Worm (Caenorhabditis elegans) whole organism, late embryonic: Measurements from ENCODE around the gene unc-32.

Experiments used
- F13H6.1 ChIP-seq: sonication (generic microtip); optimal IDR thresholded peaks from 2 replicates; lab custom pipeline; 2016; ENCODE audit warnings: missing genetic modification characterization, missing compliant biosample characterization
- K02D7.2 ChIP-seq: sonication (generic microtip); optimal IDR thresholded peaks from 2 replicates; lab custom pipeline; 2017; ENCODE audit warnings: mild to moderate bottlenecking, missing genetic modification characterization, missing compliant biosample characterization
- T23F11.4 ChIP-seq: fragments of 200-800 bp; sonication (Bioruptor generic); optimal IDR thresholded peaks from 2 replicates; lab custom pipeline; 2018; ENCODE audit warnings: mild to moderate bottlenecking, missing genetic modification characterization, missing compliant biosample characterization
- Y22D7AL.16 ChIP-seq: sonication (generic microtip); optimal IDR thresholded peaks from 2 replicates; lab custom pipeline; 2016; ENCODE audit warnings: missing genetic modification characterization, missing compliant biosample characterization
- ama-1 ChIP-seq: fragments of 150-350 bp; optimal IDR thresholded peaks from 2 replicates; lab custom pipeline; 2014
- ceh-18 ChIP-seq: sonication (generic microtip); optimal IDR thresholded peaks from 2 replicates; lab custom pipeline; 2016; ENCODE audit warnings: missing genetic modification characterization, missing compliant biosample characterization
- ceh-19 ChIP-seq: fragments of 200-800 bp; sonication (Bioruptor generic); optimal IDR thresholded peaks from 2 replicates; lab custom pipeline; 2018; ENCODE audit warnings: mild to moderate bottlenecking, missing genetic modification characterization, missing compliant biosample characterization
- ceh-2 ChIP-seq: sonication (generic microtip); optimal IDR thresholded peaks from 2 replicates; lab custom pipeline; 2016; ENCODE audit warnings: missing genotype, missing genetic modification characterization, missing compliant biosample characterization
- ceh-22 ChIP-seq: sonication (generic microtip); optimal IDR thresholded peaks from 2 replicates; lab custom pipeline; 2017; ENCODE audit warnings: missing biosample characterization, missing genetic modification characterization
- ceh-24 ChIP-seq: sonication (generic microtip); optimal IDR thresholded peaks from 2 replicates; lab custom pipeline; 2016; ENCODE audit warnings: mild to moderate bottlenecking, missing genetic modification characterization, missing compliant biosample characterization
- ceh-30 ChIP-seq: fragments of 150-350 bp; optimal IDR thresholded peaks from 2 replicates; lab custom pipeline; 2014; ENCODE audit warnings: missing biosample characterization, missing genetic modification characterization
- ceh-31 ChIP-seq: sonication (generic microtip); optimal IDR thresholded peaks from 2 replicates; lab custom pipeline; 2016; ENCODE audit warnings: missing genetic modification characterization, missing compliant biosample characterization
- ceh-34 ChIP-seq: sonication (generic microtip); optimal IDR thresholded peaks from 2 replicates; lab custom pipeline; 2016; ENCODE audit warnings: mild to moderate bottlenecking, missing genetic modification characterization, missing compliant biosample characterization
- ceh-45 ChIP-seq: fragments of 200-800 bp; sonication (Bioruptor generic); IDR thresholded peaks from 2 replicates; pipeline ENCODE4 v1.3.6; 2022; ENCODE audit warnings: missing genetic modification reagents, missing genetic modification characterization, missing compliant biosample characterization
- ceh-48 ChIP-seq: sonication (generic microtip); optimal IDR thresholded peaks from 2 replicates; lab custom pipeline; 2016; ENCODE audit warnings: missing genetic modification characterization, inconsistent platforms, missing compliant biosample characterization
- ceh-9 ChIP-seq: sonication (generic microtip); optimal IDR thresholded peaks from 2 replicates; lab custom pipeline; 2016; ENCODE audit warnings: mild to moderate bottlenecking, missing genetic modification characterization, inconsistent platforms, missing compliant biosample characterization
- che-1 ChIP-seq: sonication (generic microtip); optimal IDR thresholded peaks from 2 replicates; lab custom pipeline; 2016; ENCODE audit warnings: mild to moderate bottlenecking, missing genetic modification characterization, missing compliant biosample characterization
- dmd-4 ChIP-seq: sonication (generic microtip); optimal IDR thresholded peaks from 2 replicates; lab custom pipeline; 2016; ENCODE audit warnings: borderline replicate concordance, missing genetic modification characterization, missing compliant biosample characterization
- dve-1 ChIP-seq: sonication (generic microtip); optimal IDR thresholded peaks from 2 replicates; lab custom pipeline; 2017; ENCODE audit warnings: antibody characterized with exemption, mild to moderate bottlenecking, missing genetic modification characterization, missing compliant biosample characterization
- elt-2 ChIP-seq: sonication (generic microtip); optimal IDR thresholded peaks from 2 replicates; lab custom pipeline; 2016; ENCODE audit warnings: missing genetic modification reagents, missing genetic modification characterization, missing compliant biosample characterization
- elt-4 ChIP-seq: sonication (generic microtip); optimal IDR thresholded peaks from 2 replicates; lab custom pipeline; 2016; ENCODE audit warnings: missing genetic modification characterization, missing compliant biosample characterization
- ets-4 ChIP-seq: sonication (generic microtip); optimal IDR thresholded peaks from 2 replicates; lab custom pipeline; 2016; ENCODE audit warnings: missing genetic modification characterization, missing compliant biosample characterization
- eyg-1 ChIP-seq: sonication (generic microtip); optimal IDR thresholded peaks from 2 replicates; lab custom pipeline; 2016; ENCODE audit warnings: missing genotype, missing genetic modification characterization, missing compliant biosample characterization
- fax-1 ChIP-seq: sonication (generic microtip); optimal IDR thresholded peaks from 2 replicates; lab custom pipeline; 2016; ENCODE audit warnings: missing genotype, missing genetic modification characterization, missing compliant biosample characterization
- fkh-10 ChIP-seq: fragments of 150-350 bp; optimal IDR thresholded peaks from 2 replicates; lab custom pipeline; 2014; ENCODE audit warnings: missing biosample characterization, missing genetic modification reagents, missing genetic modification characterization
- fkh-6 ChIP-seq: sonication (generic microtip); optimal IDR thresholded peaks from 2 replicates; lab custom pipeline; 2016; ENCODE audit warnings: missing genetic modification characterization, missing compliant biosample characterization
- hlh-13 ChIP-seq: fragments of 200-800 bp; sonication (Bioruptor generic); optimal IDR thresholded peaks from 2 replicates; lab custom pipeline; 2018; ENCODE audit warnings: mild to moderate bottlenecking, missing genetic modification characterization, missing compliant biosample characterization
- hlh-15 ChIP-seq: sonication (generic microtip); optimal IDR thresholded peaks from 2 replicates; lab custom pipeline; 2016; ENCODE audit warnings: missing genetic modification characterization, missing compliant biosample characterization
- hlh-30 ChIP-seq: sonication (generic microtip); optimal IDR thresholded peaks from 2 replicates; lab custom pipeline; 2017; ENCODE audit warnings: antibody characterized with exemption, missing genetic modification characterization, missing compliant biosample characterization; ENCODE audit not compliant: insufficient read depth
- hlh-6 ChIP-seq: sonication (generic microtip); optimal IDR thresholded peaks from 2 replicates; lab custom pipeline; 2016; ENCODE audit warnings: missing genotype, missing genetic modification characterization, missing compliant biosample characterization
- hlh-8 ChIP-seq: sonication (generic microtip); optimal IDR thresholded peaks from 2 replicates; lab custom pipeline; 2016; ENCODE audit warnings: missing genotype, missing genetic modification characterization, missing compliant biosample characterization
- lim-6 ChIP-seq: sonication (generic microtip); optimal IDR thresholded peaks from 2 replicates; lab custom pipeline; 2016; ENCODE audit warnings: missing genetic modification characterization, missing compliant biosample characterization
- nfya-1 ChIP-seq: sonication (generic microtip); optimal IDR thresholded peaks from 2 replicates; lab custom pipeline; 2017; ENCODE audit warnings: missing genetic modification characterization, mild to moderate bottlenecking, missing compliant biosample characterization, antibody characterized with exemption, moderate library complexity
- nhr-232 ChIP-seq: sonication (generic microtip); optimal IDR thresholded peaks from 2 replicates; lab custom pipeline; 2016; ENCODE audit warnings: missing genetic modification characterization, missing compliant biosample characterization
- npax-4 ChIP-seq: sonication (generic microtip); optimal IDR thresholded peaks from 2 replicates; lab custom pipeline; 2016; ENCODE audit warnings: missing genetic modification characterization, missing compliant biosample characterization
- pat-9 ChIP-seq: fragments of 200-800 bp; sonication (Bioruptor generic); optimal IDR thresholded peaks from 2 replicates; lab custom pipeline; 2018; ENCODE audit warnings: mild to moderate bottlenecking, missing genetic modification characterization, moderate library complexity, missing compliant biosample characterization
- pqm-1 ChIP-seq: sonication (generic microtip); optimal IDR thresholded peaks from 2 replicates; lab custom pipeline; 2016; ENCODE audit warnings: missing genetic modification characterization, missing compliant biosample characterization
- rnt-1 ChIP-seq: sonication (generic microtip); optimal IDR thresholded peaks from 2 replicates; lab custom pipeline; 2016; ENCODE audit warnings: missing genetic modification characterization, missing compliant biosample characterization
- sdc-2 ChIP-seq: sonication (generic microtip); optimal IDR thresholded peaks from 2 replicates; lab custom pipeline; 2016; ENCODE audit warnings: missing genotype, missing genetic modification characterization, missing compliant biosample characterization
- sox-2 ChIP-seq: fragments of 200-800 bp; sonication (Bioruptor generic); IDR thresholded peaks from 2 replicates; pipeline ENCODE4 v1.3.6; 2022; ENCODE audit warnings: missing genetic modification reagents, missing genetic modification characterization, missing compliant biosample characterization
- sox-4 ChIP-seq: sonication (generic microtip); optimal IDR thresholded peaks from 2 replicates; lab custom pipeline; 2017; ENCODE audit warnings: mild to moderate bottlenecking, missing genetic modification characterization, inconsistent platforms, missing compliant biosample characterization
- syd-9 ChIP-seq: sonication (generic microtip); optimal IDR thresholded peaks from 2 replicates; lab custom pipeline; 2016; ENCODE audit warnings: mild to moderate bottlenecking, missing genetic modification characterization, moderate library complexity, missing compliant biosample characterization
- tbx-2 ChIP-seq: sonication (generic microtip); optimal IDR thresholded peaks from 2 replicates; lab custom pipeline; 2016; ENCODE audit warnings: missing genetic modification characterization, missing compliant biosample characterization
- tbx-7 ChIP-seq: sonication (generic microtip); optimal IDR thresholded peaks from 2 replicates; lab custom pipeline; 2016; ENCODE audit warnings: missing genotype, missing genetic modification characterization, missing compliant biosample characterization
- ttx-3 ChIP-seq: sonication (generic microtip); optimal IDR thresholded peaks from 2 replicates; lab custom pipeline; 2016; ENCODE audit warnings: missing genetic modification reagents, missing genetic modification characterization, missing compliant biosample characterization
- unc-42 ChIP-seq: sonication (generic microtip); optimal IDR thresholded peaks from 2 replicates; lab custom pipeline; 2016; ENCODE audit warnings: missing genotype, missing genetic modification characterization, missing compliant biosample characterization
- unc-86 ChIP-seq: sonication (generic microtip); optimal IDR thresholded peaks from 2 replicates; lab custom pipeline; 2016; ENCODE audit warnings: missing genetic modification characterization, missing compliant biosample characterization
- zip-5 ChIP-seq: sonication (generic microtip); optimal IDR thresholded peaks from 2 replicates; lab custom pipeline; 2016; ENCODE audit warnings: missing genetic modification characterization, missing compliant biosample characterization

The unc-32 gene

ce11 chrIII:8885150-8885549 is 20.3 kb upstream of the unc-32 start, which contains the start of gene svop-1:
svop-1 (minus strand) TSS chrIII:8885488.
- no peak for TF ChIP-seq pat-9
- TF ChIP-seq pqm-1 (tag; lab: Kevin White, UChicago), result no peak
- no peak for TF ChIP-seq npax-4 (tag; lab: Kevin White, UChicago)
- no peak for TF ChIP-seq fax-1 (tag; lab: Kevin White, UChicago)
- no peak for TF ChIP-seq ceh-19 (GFP tag; lab: Kevin White, UChicago)
- no peak for TF ChIP-seq hlh-13 (GFP tag; lab: Kevin White, UChicago)
- no peak for TF ChIP-seq tbx-7 (tag; lab: Kevin White, UChicago)
- TF ChIP-seq nfya-1 (tag; lab: Kevin White, UChicago), result no peak
- no peak for TF ChIP-seq ceh-2
- no peak for TF ChIP-seq ama-1
- no peak for TF ChIP-seq hlh-8 (tag; lab: Kevin White, UChicago)
- TF ChIP-seq lim-6 (tag; lab: Kevin White, UChicago), result no peak
- no peak for TF ChIP-seq sox-2
- no peak for TF ChIP-seq dve-1
- no peak for TF ChIP-seq T23F11.4
- TF ChIP-seq eyg-1, result no peak
- TF ChIP-seq, all 69 proteins: peak for 0

DNA sequence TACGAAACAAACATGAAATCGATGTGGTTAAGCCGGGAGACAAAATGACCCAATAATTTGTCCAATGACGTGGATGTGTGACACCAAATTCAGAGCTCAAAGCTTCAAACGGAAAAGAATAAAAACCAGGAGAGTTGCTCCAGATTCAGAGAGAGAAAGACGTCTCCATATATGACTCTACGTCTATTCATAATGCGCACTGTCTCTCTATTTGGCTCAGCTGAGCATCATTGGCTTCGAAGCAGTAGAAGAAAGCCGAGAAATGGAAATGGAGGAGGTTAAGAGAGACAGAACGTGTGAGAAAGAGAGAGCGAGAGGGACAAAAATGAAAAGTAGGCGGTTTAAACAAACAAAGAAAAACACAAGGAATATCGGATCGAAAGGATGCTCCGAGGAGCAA is 19.1 kb upstream of the unc-32 start:
- TF ChIP-seq ceh-48 (tag; lab: Kevin White, UChicago) (no peak), ceh-34 (peak; percentile 2), ceh-31 (tag; lab: Kevin White, UChicago) (peak; percentile 30), ets-4 (tag; lab: Kevin White, UChicago) (no peak), fax-1 (tag; lab: Kevin White, UChicago) (no peak), hlh-13 (GFP tag; lab: Kevin White, UChicago) (no peak), ama-1 (no peak), nfya-1 (tag; lab: Kevin White, UChicago) (peak; percentile 1), unc-42 (peak; percentile 26), che-1 (tag; lab: Kevin White, UChicago) (no peak), elt-4 (tag; lab: Kevin White, UChicago) (no peak), ceh-24 (tag; lab: Kevin White, UChicago) (no peak), ceh-2 (peak; percentile 8), unc-86 (tag; lab: Kevin White, UChicago) (no peak), dve-1 (no peak), syd-9 (tag; lab: Kevin White, UChicago) (no peak), fkh-10 (GFP tag; lab: Kevin White, UChicago) (no peak), F13H6.1 (tag; lab: Kevin White, UChicago) (no peak), eyg-1 (no peak), tbx-2 (tag; lab: Kevin White, UChicago) (peak; percentile 34), fkh-6 (tag; lab: Kevin White, UChicago) (no peak), ceh-18 (tag; lab: Kevin White, UChicago) (peak; percentile 10), rnt-1 (tag; lab: Kevin White, UChicago) (no peak), K02D7.2 (tag; lab: Kevin White, UChicago) (no peak), ceh-22 (tag; lab: Kevin White, UChicago) (no peak), ttx-3 (tag; lab: Kevin White, UChicago) (no peak), ceh-19 (GFP tag; lab: Kevin White, UChicago) (peak; percentile 54), pqm-1 (tag; lab: Kevin White, UChicago) (no peak)

ce11 chrIII:8887184-8887801 is 18.1 kb upstream of the unc-32 start, which contains the start of gene famh-136:
famh-136 (plus strand) TSS chrIII:8887751.
- TF ChIP-seq sdc-2 (tag; lab: Kevin White, UChicago) (peak; percentile 17), fkh-6 (tag; lab: Kevin White, UChicago) (no peak), ceh-34 (no peak), K02D7.2 (tag; lab: Kevin White, UChicago) (peak; percentile 9), dmd-4 (no peak), F13H6.1 (tag; lab: Kevin White, UChicago) (no peak), hlh-15 (tag; lab: Kevin White, UChicago) (no peak), hlh-6 (tag; lab: Kevin White, UChicago) (no peak), ceh-9 (tag; lab: Kevin White, UChicago) (no peak), ets-4 (tag; lab: Kevin White, UChicago) (no peak), ceh-31 (tag; lab: Kevin White, UChicago) (peak; percentile 20), nhr-232 (tag; lab: Kevin White, UChicago) (peak; percentile 39), ceh-45 (GFP tag; lab: Robert Waterston, UW) (0 out of 2 replicates have a peak, but pooled peaks have one; percentile 31), elt-2 (peak; percentile 75), ceh-30 (tag; lab: Kevin White, UChicago) (no peak), syd-9 (tag; lab: Kevin White, UChicago) (no peak), zip-5 (tag; lab: Kevin White, UChicago) (no peak), sox-4 (tag; lab: Kevin White, UChicago) (peak; percentile 57), ceh-18 (tag; lab: Kevin White, UChicago) (peak; percentile 29), unc-42 (peak; percentile 65), elt-4 (tag; lab: Kevin White, UChicago) (no peak), Y22D7AL.16 (no peak), sox-2 (no peak), hlh-30 (no peak)
